Fruit fly (Drosophila melanogaster): ENCODE measurements around the gene Gas8.

Gene Gas8

DNA sequence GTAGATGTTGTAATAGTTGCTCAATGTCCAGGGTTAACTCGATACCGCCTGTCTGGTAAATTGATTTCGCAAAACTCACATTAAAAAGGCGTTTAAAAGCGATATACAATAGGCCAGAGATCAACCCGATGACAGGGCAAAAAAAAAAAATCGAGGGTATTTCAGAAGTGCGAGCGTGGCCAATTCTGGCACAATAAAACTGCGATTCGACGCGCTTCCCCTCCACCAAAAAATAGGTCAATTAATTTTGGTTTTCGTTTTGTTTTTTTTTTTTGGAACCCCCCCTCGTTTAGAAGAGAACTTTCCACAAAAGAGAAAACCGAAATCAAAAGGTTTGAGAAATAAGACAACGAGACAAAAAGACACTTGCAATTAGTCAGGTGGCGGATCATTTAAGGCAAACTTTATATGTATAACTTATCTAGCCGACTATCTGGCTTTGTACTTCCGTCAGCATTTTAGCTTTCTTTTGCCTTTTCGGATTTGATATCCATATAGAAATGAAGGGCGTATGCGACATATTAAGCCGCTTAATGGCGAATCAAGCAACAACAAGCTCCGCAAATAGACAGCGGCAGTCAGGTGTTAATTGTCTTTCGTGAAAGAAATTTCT lies 34.1 kb downstream of the Gas8 start:
- TF ChIP-seq noc (tag; optimal IDR thresholded peaks at IDR 0.05) = no peak

DNA sequence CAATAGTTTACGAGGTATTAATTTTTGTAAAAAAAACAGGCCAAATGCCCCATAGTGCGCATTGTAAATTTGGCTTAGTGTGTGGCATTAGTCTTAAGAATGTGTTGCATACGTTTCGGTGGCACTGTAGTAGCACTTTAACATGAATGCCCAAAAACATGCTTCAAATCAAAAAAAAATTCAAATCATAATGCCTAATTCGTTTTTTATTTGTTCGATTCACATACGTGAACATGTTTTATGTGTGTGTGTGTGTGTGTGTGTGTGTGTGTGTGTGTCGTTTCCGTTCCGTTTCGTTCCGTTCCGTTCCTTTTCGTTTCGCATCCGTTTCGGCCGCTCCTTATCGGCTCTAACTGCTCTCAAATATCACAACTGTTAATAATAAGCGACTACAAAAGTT lies 39.1 kb downstream of the Gas8 start:
- no peak for TF ChIP-seq noc (tag; optimal IDR thresholded peaks at IDR 0.05)

dm6 chrX:3463944-3464343 lies 40.7 kb downstream of the Gas8 start, which contains the start of gene CG16781:
CG16781 (minus strand) TSS chrX:3464044.
- TF ChIP-seq noc (tag; optimal IDR thresholded peaks at IDR 0.05) = no peak

- no peak for TF ChIP-seq noc (tag; optimal IDR thresholded peaks at IDR 0.05)
Observed at dm6 chrX:3460140-3460642, 44.5 kb downstream of the Gas8 start, which contains the start of the genes CG16782 and CG10801. CG16782 (minus strand) TSS chrX:3460240. CG10801 (plus strand) TSS chrX:3460592.

DNA sequence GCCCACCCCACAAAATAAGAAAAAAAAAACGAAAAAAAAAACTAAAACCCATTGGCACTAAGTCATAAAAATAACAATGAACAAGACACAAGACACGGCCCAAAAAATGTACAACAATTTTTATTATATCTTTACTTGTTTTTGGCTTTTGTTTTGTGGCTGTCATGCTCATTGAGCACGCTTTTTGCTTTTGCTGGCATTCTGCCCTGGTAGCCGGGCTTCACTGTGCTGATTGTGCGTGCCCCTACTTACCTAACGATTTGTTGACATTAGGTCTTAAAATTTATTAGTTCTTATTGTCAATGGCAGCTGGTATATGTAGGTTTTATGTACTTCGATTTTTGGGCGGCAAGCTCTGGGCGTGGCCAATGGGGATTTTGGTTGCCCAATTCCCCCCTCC lies 46.2 kb downstream of the Gas8 start:
- TF ChIP-seq noc (tag; optimal IDR thresholded peaks at IDR 0.05) = no peak

DNA sequence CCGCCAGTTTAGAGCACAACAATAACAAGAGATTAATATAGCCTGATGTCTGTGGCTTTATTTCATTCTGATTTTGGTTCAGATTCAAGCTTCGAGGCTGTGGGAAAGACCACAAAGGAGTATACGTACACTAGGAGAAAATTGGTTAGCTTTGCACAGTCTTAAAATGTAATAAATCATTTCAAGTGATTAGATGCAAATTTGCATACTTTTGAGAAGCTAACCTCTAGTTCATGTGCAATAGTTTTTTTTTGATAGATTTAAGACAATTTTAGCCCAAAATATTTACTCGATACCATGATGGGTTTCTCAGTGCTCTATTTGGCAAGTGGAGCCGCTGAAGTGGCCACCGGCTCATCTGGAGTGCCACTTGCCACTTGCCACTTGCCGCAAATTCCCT lies 47.1 kb downstream of the Gas8 start:
- TF ChIP-seq noc (tag; optimal IDR thresholded peaks at IDR 0.05) = no peak

DNA sequence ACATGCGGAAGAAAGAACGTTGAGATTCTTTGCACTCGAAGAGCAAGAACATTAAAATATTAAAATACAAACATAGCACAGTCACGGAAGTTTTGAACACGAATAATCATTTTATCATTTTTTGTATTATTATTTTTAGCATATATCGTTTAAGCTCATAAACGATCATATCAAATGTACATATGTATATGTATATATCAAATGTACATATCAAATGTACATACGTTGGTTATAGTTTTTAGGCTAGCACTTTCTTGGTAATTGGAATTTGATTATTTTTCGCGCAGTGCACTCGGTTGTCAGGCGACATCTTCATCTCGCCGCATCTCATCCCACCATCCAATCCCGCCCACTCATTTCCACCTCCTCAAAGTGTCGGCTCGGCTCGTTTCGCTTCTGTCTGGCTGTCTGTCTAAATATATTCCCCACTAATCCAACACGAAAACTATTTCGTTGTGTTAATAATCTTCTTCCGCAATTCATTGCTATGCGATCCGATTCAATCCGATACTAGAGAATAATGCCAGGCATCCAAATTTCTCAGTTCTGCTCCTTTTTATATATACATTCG lies 49.1 kb downstream of the Gas8 start:
- no peak for TF ChIP-seq noc (tag; optimal IDR thresholded peaks at IDR 0.05)

DNA sequence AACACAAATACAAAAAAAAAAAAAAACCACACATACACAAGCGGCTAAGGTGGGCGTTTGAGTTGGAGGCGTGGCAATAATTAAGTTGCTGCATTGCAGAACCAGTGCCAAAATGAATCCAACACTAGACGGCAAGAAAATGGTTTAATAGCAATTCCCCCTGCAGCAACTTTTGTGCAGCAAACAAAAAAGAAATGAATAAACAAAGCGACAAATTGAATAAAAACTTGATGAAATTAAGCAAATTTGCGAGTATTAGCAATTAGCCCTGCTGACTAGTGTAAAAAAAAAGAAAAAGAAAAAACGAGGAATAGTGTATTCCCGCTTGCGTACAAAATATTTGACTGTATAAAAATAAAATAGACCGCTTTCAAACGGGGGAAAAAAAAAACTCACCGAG lies 49.9 kb downstream of the Gas8 start:
- TF ChIP-seq noc (tag; optimal IDR thresholded peaks at IDR 0.05) = no peak

- TF ChIP-seq noc (tag; optimal IDR thresholded peaks at IDR 0.05) = no peak
Observed at dm6 chrX:3453038-3453819, 51.4 kb downstream of the Gas8 start.

DNA sequence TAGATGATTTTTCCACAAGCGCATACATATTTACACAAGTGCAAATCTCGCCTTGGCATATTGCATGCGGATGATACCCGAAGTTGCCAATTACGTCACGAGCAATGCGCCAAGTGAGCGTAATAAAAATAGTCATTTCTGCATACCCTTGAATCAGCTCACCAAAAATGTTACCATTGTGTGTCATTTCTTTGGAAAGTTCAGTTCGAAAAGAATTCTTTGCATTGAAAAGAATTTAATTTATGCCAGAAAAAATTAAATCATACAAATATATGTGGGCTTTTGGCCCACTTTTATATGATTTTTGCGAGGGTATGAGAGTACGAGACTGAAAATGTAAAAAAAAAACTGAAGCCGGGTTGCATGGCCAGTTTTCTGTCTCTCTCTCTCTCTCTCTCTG lies 52.7 kb downstream of the Gas8 start:
- TF ChIP-seq noc (tag; optimal IDR thresholded peaks at IDR 0.05) = no peak

- TF ChIP-seq noc (tag; optimal IDR thresholded peaks at IDR 0.05) = no peak
Observed at dm6 chrX:3451250-3451786, 53.3 kb downstream of the Gas8 start.

DNA sequence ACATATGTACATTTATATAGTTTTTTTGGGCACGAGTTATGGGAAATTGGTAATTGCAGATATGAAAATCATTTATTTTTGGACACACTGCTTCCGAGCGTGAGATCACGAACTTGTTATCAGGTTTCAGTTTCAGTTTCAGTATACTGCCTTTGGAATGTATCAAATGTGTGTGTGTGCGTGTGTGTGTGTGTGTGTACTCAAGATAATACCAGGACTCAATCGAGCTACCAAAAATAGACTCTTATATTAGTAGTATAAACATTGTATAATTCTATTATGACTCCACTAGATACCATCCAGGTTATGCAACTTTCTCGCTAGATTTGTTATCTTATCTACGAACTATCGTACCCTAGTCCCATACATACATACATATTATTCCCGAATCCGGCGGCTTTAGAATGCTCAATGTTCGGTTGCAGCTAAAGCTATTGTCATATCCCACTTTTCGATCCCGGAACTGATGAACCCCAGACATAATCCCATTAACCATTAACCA lies 55.7 kb downstream of the Gas8 start, which contains the start of gene CG12535:
Gene CG12535, minus strand, starts transcription at position 51 of the 502 bp plus-strand sequence.
- no peak for TF ChIP-seq noc (tag; optimal IDR thresholded peaks at IDR 0.05)

dm6 chrX:3447718-3448523 lies 56.7 kb downstream of the Gas8 start:
- TF ChIP-seq noc (tag; optimal IDR thresholded peaks at IDR 0.05) = no peak

DNA sequence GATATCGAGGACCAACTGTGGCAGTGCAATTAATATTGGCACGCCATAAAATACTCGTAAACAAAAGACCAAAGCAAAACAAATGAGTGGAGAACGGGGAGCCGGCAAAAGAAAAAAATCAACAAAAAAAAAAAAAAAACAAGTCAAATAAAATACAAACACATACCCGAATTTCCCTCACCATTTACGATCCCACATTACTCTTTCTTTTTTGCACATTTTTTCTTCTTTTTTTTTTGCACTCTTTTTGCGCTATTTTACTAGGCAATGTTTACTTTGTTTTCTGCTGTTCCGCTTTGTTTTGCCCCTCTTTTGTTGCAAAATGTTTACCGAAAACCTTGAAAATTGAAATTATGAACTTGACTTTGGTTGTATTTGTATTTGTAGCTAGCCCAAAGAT lies 58.0 kb downstream of the Gas8 start:
- TF ChIP-seq noc (tag; optimal IDR thresholded peaks at IDR 0.05) = no peak

DNA sequence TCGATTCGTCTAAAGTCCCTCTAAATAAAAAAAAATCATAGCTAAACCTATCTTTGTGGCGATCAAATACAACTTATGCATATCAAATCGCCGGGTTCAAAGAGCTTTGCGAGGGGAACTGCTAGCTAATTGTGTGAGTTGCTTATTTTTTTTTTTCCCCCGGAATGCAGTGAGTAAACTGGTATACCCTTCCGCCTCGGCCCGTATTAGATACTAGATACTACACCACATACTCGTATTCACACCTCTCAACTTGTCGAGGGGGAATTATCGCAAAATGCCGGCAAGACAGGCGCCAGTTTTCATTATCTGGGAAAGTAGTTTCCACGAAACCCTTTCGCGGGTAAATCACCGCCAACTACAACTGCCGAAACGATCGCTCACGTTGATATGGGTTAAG lies 58.5 kb downstream of the Gas8 start:
- no peak for TF ChIP-seq noc (tag; optimal IDR thresholded peaks at IDR 0.05)

Measured in whole organism, larva.